Worm (Caenorhabditis elegans) whole organism, young adult: Measurements from ENCODE around the gene T22F3.10.

Experiments
- B0019.2 ChIP-seq: fragments of 200-800 bp; sonication (Bioruptor generic); conservative IDR thresholded peaks from 2 replicates; pipeline ENCODE4 v1.3.6; 2022; ENCODE audit warnings: missing genetic modification reagents, missing genetic modification characterization, missing compliant biosample characterization
- B0336.3 ChIP-seq: fragments of 200-800 bp; sonication (Bioruptor generic); IDR thresholded peaks from 2 replicates; pipeline ENCODE4 v1.3.6; 2022; ENCODE audit warnings: missing genetic modification characterization, missing compliant biosample characterization
- C17E4.6 ChIP-seq: fragments of 200-800 bp; sonication (Bioruptor generic); IDR thresholded peaks from 2 replicates; pipeline ENCODE4 v1.3.6; 2022; ENCODE audit warnings: missing genetic modification reagents, missing genetic modification characterization, missing compliant biosample characterization
- F23B12.7 ChIP-seq: sonication (generic microtip); optimal IDR thresholded peaks from 2 replicates; lab custom pipeline; 2017; ENCODE audit warnings: missing genetic modification characterization, mild to moderate bottlenecking, missing compliant biosample characterization, antibody characterized with exemption, moderate library complexity; ENCODE audit not compliant: insufficient read depth
- F33H1.4 ChIP-seq: fragments of 200-800 bp; sonication (Bioruptor generic); IDR thresholded peaks from 2 replicates; pipeline ENCODE4 v1.3.6; 2022; ENCODE audit warnings: missing genetic modification reagents, missing genetic modification characterization, missing compliant biosample characterization
- F39B2.1 ChIP-seq: fragments of 200-800 bp; sonication (Bioruptor generic); IDR thresholded peaks from 2 replicates; pipeline ENCODE4 v1.3.6; 2022; ENCODE audit warnings: missing genetic modification reagents, missing genetic modification characterization, missing compliant biosample characterization
- F49E8.2 ChIP-seq: sonication (generic microtip); optimal IDR thresholded peaks from 3 replicates; lab custom pipeline; 2017; ENCODE audit warnings: missing genetic modification characterization, mild to moderate bottlenecking, missing compliant biosample characterization, antibody characterized with exemption, moderate library complexity; ENCODE audit not compliant: insufficient read depth
- F55B11.4 ChIP-seq: sonication (generic microtip); optimal IDR thresholded peaks from 2 replicates; lab custom pipeline; 2016; ENCODE audit warnings: missing compliant biosample characterization, missing genetic modification characterization, borderline replicate concordance; ENCODE audit not compliant: insufficient read depth
- K11D2.4 ChIP-seq: fragments of 200-800 bp; sonication (Bioruptor generic); IDR thresholded peaks from 2 replicates; pipeline ENCODE4 v1.3.6; 2022; ENCODE audit warnings: missing genetic modification reagents, missing genetic modification characterization, missing compliant biosample characterization
- Y53G8AR.9 ChIP-seq: fragments of 200-800 bp; sonication (Bioruptor generic); conservative IDR thresholded peaks from 2 replicates; pipeline ENCODE4 v1.3.6; 2022; ENCODE audit warnings: missing genetic modification reagents, missing genetic modification characterization, missing compliant biosample characterization
- Y67H2A.10 ChIP-seq: fragments of 200-800 bp; sonication (Bioruptor generic); conservative IDR thresholded peaks from 2 replicates; pipeline ENCODE4 v1.3.6; 2022; ENCODE audit warnings: missing genetic modification reagents, missing genetic modification characterization, missing compliant biosample characterization
- Y79H2A.3 ChIP-seq: fragments of 200-800 bp; sonication (Bioruptor generic); conservative IDR thresholded peaks from 2 replicates; pipeline ENCODE4 v1.3.6; 2022; ENCODE audit warnings: missing genetic modification reagents, missing genetic modification characterization, missing compliant biosample characterization
- attf-6 ChIP-seq: fragments of 200-800 bp; sonication (Bioruptor generic); IDR thresholded peaks from 2 replicates; pipeline ENCODE4 v1.3.6; 2022; ENCODE audit warnings: missing genetic modification reagents, missing genetic modification characterization, missing compliant biosample characterization
- bed-2 ChIP-seq: fragments of 200-800 bp; sonication (Bioruptor generic); IDR thresholded peaks from 2 replicates; pipeline ENCODE4 v1.3.6; 2022; ENCODE audit warnings: missing genetic modification reagents, missing genetic modification characterization, missing compliant biosample characterization
- ceh-79 ChIP-seq: sonication (generic microtip); optimal IDR thresholded peaks from 2 replicates; lab custom pipeline; 2017; ENCODE audit warnings: mild to moderate bottlenecking, missing genetic modification characterization, missing compliant biosample characterization
- ceh-91 ChIP-seq: fragments of 200-800 bp; sonication (Bioruptor generic); IDR thresholded peaks from 2 replicates; pipeline ENCODE4 v1.3.6; 2022; ENCODE audit warnings: missing genetic modification reagents, missing genetic modification characterization, missing compliant biosample characterization
- die-1 ChIP-seq: sonication (generic microtip); optimal IDR thresholded peaks from 2 replicates; lab custom pipeline; 2016; ENCODE audit warnings: missing genotype, mild to moderate bottlenecking, missing genetic modification characterization, missing compliant biosample characterization
- dox-1 ChIP-seq: fragments of 200-800 bp; sonication (Bioruptor generic); IDR thresholded peaks from 2 replicates; pipeline ENCODE4 v1.3.6; 2022; ENCODE audit warnings: missing genetic modification reagents, missing genetic modification characterization, missing compliant biosample characterization
- dpff-1 ChIP-seq: sonication (generic microtip); optimal IDR thresholded peaks from 2 replicates; lab custom pipeline; 2017; ENCODE audit warnings: mild to moderate bottlenecking, missing genetic modification characterization, missing compliant biosample characterization
- dpl-1 ChIP-seq: fragments of 150-350 bp; optimal IDR thresholded peaks from 2 replicates; lab custom pipeline; 2014; ENCODE audit warnings: missing biosample characterization, missing genetic modification reagents, missing genetic modification characterization
- efl-1 ChIP-seq: fragments of 150-350 bp; optimal IDR thresholded peaks from 2 replicates; lab custom pipeline; 2014; ENCODE audit warnings: missing biosample characterization, missing genetic modification reagents, missing genetic modification characterization
- egl-18 ChIP-seq: fragments of 200-800 bp; sonication (Bioruptor generic); IDR thresholded peaks from 2 replicates; pipeline ENCODE4 v1.3.6; 2022; ENCODE audit warnings: missing genetic modification reagents, missing genetic modification characterization, missing compliant biosample characterization
- egrh-3 ChIP-seq: fragments of 200-800 bp; sonication (Bioruptor generic); IDR thresholded peaks from 2 replicates; pipeline ENCODE4 v1.3.6; 2022; ENCODE audit warnings: missing genetic modification reagents, missing genetic modification characterization, missing compliant biosample characterization
- ekl-4 ChIP-seq: fragments of 200-800 bp; sonication (Bioruptor generic); IDR thresholded peaks from 2 replicates; pipeline ENCODE4 v1.3.6; 2022; ENCODE audit warnings: missing genetic modification reagents, missing genetic modification characterization, missing compliant biosample characterization
- him-1 ChIP-seq: sonication (generic microtip); optimal IDR thresholded peaks from 2 replicates; lab custom pipeline; 2016; ENCODE audit warnings: missing genotype, missing genetic modification reagents, missing genetic modification characterization, missing compliant biosample characterization
- hlh-26 ChIP-seq: fragments of 200-800 bp; sonication (Bioruptor generic); conservative IDR thresholded peaks from 2 replicates; pipeline ENCODE4 v1.3.6; 2022; ENCODE audit warnings: missing genetic modification reagents, missing genetic modification characterization, missing compliant biosample characterization
- hmg-1.2 ChIP-seq: fragments of 200-800 bp; sonication (Bioruptor generic); IDR thresholded peaks from 2 replicates; pipeline ENCODE4 v1.3.6; 2022; ENCODE audit warnings: missing genetic modification reagents, missing genetic modification characterization, missing compliant biosample characterization
- hrde-1 ChIP-seq: sonication (generic microtip); optimal IDR thresholded peaks from 2 replicates; lab custom pipeline; 2016; ENCODE audit warnings: missing genetic modification characterization, mild to moderate bottlenecking, missing compliant biosample characterization, moderate library complexity, missing genotype, missing genetic modification reagents, borderline replicate concordance
- lin-26 ChIP-seq: fragments of 200-800 bp; sonication (Bioruptor generic); IDR thresholded peaks from 2 replicates; pipeline ENCODE4 v1.3.6; 2022; ENCODE audit warnings: missing genetic modification reagents, missing genetic modification characterization, missing compliant biosample characterization
- lir-1 ChIP-seq: fragments of 200-800 bp; sonication (Bioruptor generic); conservative IDR thresholded peaks from 2 replicates; pipeline ENCODE4 v1.3.6; 2022; ENCODE audit warnings: missing genetic modification reagents, missing genetic modification characterization, missing compliant biosample characterization
- madf-3 ChIP-seq: fragments of 200-800 bp; sonication (Bioruptor generic); IDR thresholded peaks from 2 replicates; pipeline ENCODE4 v1.3.6; 2022; ENCODE audit warnings: missing genetic modification reagents, missing genetic modification characterization, missing compliant biosample characterization
- madf-6 ChIP-seq: fragments of 200-800 bp; sonication (Bioruptor generic); IDR thresholded peaks from 2 replicates; pipeline ENCODE4 v1.3.6; 2022; ENCODE audit warnings: missing genetic modification reagents, missing genetic modification characterization, missing compliant biosample characterization
- madf-8 ChIP-seq: fragments of 200-800 bp; sonication (Bioruptor generic); conservative IDR thresholded peaks from 2 replicates; pipeline ENCODE4 v1.3.6; 2022; ENCODE audit warnings: missing genetic modification reagents, missing genetic modification characterization, missing compliant biosample characterization
- mcd-1 ChIP-seq: fragments of 200-800 bp; sonication (Bioruptor generic); IDR thresholded peaks from 2 replicates; pipeline ENCODE4 v1.3.6; 2022; ENCODE audit warnings: missing genetic modification reagents, missing genetic modification characterization, missing compliant biosample characterization
- mes-4 ChIP-seq: sonication (generic microtip); optimal IDR thresholded peaks from 2 replicates; lab custom pipeline; 2016; ENCODE audit warnings: missing genotype, missing genetic modification characterization, missing compliant biosample characterization
- nfya-1 ChIP-seq: sonication (generic microtip); optimal IDR thresholded peaks from 2 replicates; lab custom pipeline; 2017; ENCODE audit warnings: antibody characterized with exemption, missing compliant biosample characterization, missing genetic modification characterization, borderline replicate concordance; ENCODE audit not compliant: insufficient read depth
- nfyb-1 ChIP-seq: fragments of 200-800 bp; sonication (Bioruptor generic); IDR thresholded peaks from 2 replicates; pipeline ENCODE4 v1.3.6; 2022; ENCODE audit warnings: missing genetic modification reagents, missing genetic modification characterization, missing compliant biosample characterization
- nhr-120 ChIP-seq: fragments of 200-800 bp; sonication (Bioruptor generic); IDR thresholded peaks from 2 replicates; pipeline ENCODE4 v1.3.6; 2022; ENCODE audit warnings: missing genetic modification characterization, missing compliant biosample characterization
- pbrm-1 ChIP-seq: fragments of 200-800 bp; sonication (Bioruptor generic); IDR thresholded peaks from 2 replicates; pipeline ENCODE4 v1.3.6; 2022; ENCODE audit warnings: missing genetic modification reagents, missing genetic modification characterization, missing compliant biosample characterization
- pha-4 ChIP-seq: fragments of 150-350 bp; sonication (generic microtip); optimal IDR thresholded peaks from 2 replicates; lab custom pipeline; 2014; ENCODE audit warnings: missing biosample characterization, missing genetic modification reagents, missing genetic modification characterization
- snpc-1.1 ChIP-seq: sonication (generic microtip); optimal IDR thresholded peaks from 2 replicates; lab custom pipeline; 2017; ENCODE audit warnings: missing genetic modification characterization, mild to moderate bottlenecking, missing compliant biosample characterization, antibody characterized with exemption, moderate library complexity, missing genotype, missing genetic modification reagents; ENCODE audit not compliant: insufficient read depth
- snpc-3.4 ChIP-seq: sonication (generic microtip); optimal IDR thresholded peaks from 2 replicates; lab custom pipeline; 2017; ENCODE audit warnings: missing genetic modification characterization, mild to moderate bottlenecking, missing compliant biosample characterization, antibody characterized with exemption, moderate library complexity, missing genotype, missing genetic modification reagents
- tbp1 ChIP-seq: fragments of 200-800 bp; sonication (Bioruptor generic); optimal IDR thresholded peaks from 2 replicates; lab custom pipeline; 2018; ENCODE audit warnings: mild to moderate bottlenecking, missing genetic modification characterization, missing compliant biosample characterization
- unc-130 ChIP-seq: sonication (generic microtip); optimal IDR thresholded peaks from 2 replicates; lab custom pipeline; 2016; ENCODE audit warnings: missing genetic modification reagents, missing genetic modification characterization, missing compliant biosample characterization
- unc-62 ChIP-seq: fragments of 150-350 bp; optimal IDR thresholded peaks from 2 replicates; lab custom pipeline; 2014; ENCODE audit warnings: missing biosample characterization, missing genetic modification reagents, missing genetic modification characterization
- xnd-1 ChIP-seq: sonication (generic microtip); optimal IDR thresholded peaks from 2 replicates; lab custom pipeline; 2016; ENCODE audit warnings: missing genotype, missing genetic modification reagents, missing genetic modification characterization, missing compliant biosample characterization
- zim-3 ChIP-seq: sonication (generic microtip); optimal IDR thresholded peaks from 2 replicates; lab custom pipeline; 2017; ENCODE audit warnings: mild to moderate bottlenecking, missing genetic modification characterization, moderate library complexity, missing compliant biosample characterization

Gene T22F3.10

ce11 chrV:3578813-3579212 lies 32.7 kb downstream of the T22F3.10 start, which contains the start of gene pygl-1 (continued):
- TF ChIP-seq ceh-79 (tag; lab: Kevin White, UChicago) = no peak
- no peak for TF ChIP-seq hlh-26
- TF ChIP-seq snpc-3.4 (tag; lab: Kevin White, UChicago) = peak; percentile 89
- TF ChIP-seq lir-1 (GFP tag; lab: Robert Waterston, UW) = peak; percentile 71
- TF ChIP-seq ekl-4 (GFP tag; lab: Robert Waterston, UW) = peak; percentile 62; the same call in 1 of the 2 replicates
- peak; percentile 84 for TF ChIP-seq Y79H2A.3 (GFP tag; lab: Robert Waterston, UW)
- TF ChIP-seq mes-4 = no peak
- no peak for TF ChIP-seq unc-62
- peak; percentile 61 for TF ChIP-seq F49E8.2
- no peak for TF ChIP-seq zim-3 (tag; lab: Kevin White, UChicago)
- peak; percentile 12; the same call in 1 of the 2 replicates for TF ChIP-seq egrh-3 (GFP tag; lab: Robert Waterston, UW)
- peak; percentile 97 for TF ChIP-seq madf-8
- peak; percentile 96 for TF ChIP-seq B0019.2
- TF ChIP-seq C17E4.6 = peak; percentile 85
- TF ChIP-seq madf-3 = peak; percentile 90
- peak; percentile 64 for TF ChIP-seq Y53G8AR.9 (GFP tag; lab: Robert Waterston, UW)
- TF ChIP-seq dox-1 (GFP tag; lab: Robert Waterston, UW) = peak; percentile 87
- 0 out of 2 replicates have a peak, but pooled peaks have one; percentile 40 for TF ChIP-seq Y67H2A.10 (GFP tag; lab: Robert Waterston, UW)
- TF ChIP-seq dpff-1 (tag; lab: Kevin White, UChicago) = no peak
- peak; percentile 74; the same call in 1 of the 2 replicates for TF ChIP-seq pbrm-1 (GFP tag; lab: Robert Waterston, UW)
- TF ChIP-seq madf-6 (GFP tag; lab: Robert Waterston, UW) = peak; percentile 99
- 0 out of 2 replicates have a peak, but pooled peaks have one; percentile 33 for TF ChIP-seq bed-2
- peak; percentile 59 for TF ChIP-seq tbp1 (GFP tag; lab: Kevin White, UChicago)
- TF ChIP-seq F55B11.4 (tag; lab: Kevin White, UChicago) = no peak
- TF ChIP-seq K11D2.4 (GFP tag; lab: Robert Waterston, UW) = no peak
- TF ChIP-seq die-1 (tag; lab: Kevin White, UChicago) = no peak
- no peak for TF ChIP-seq F23B12.7
- no peak for TF ChIP-seq pha-4
- peak; percentile 81 for TF ChIP-seq attf-6 (GFP tag; lab: Robert Waterston, UW)
- peak; percentile 99 for TF ChIP-seq ceh-91
- TF ChIP-seq lin-26 (GFP tag; lab: Robert Waterston, UW) = no peak
- TF ChIP-seq nfyb-1 (GFP tag; lab: Robert Waterston, UW) = no peak
- TF ChIP-seq F33H1.4 (GFP tag; lab: Robert Waterston, UW) = peak; percentile 86
- TF ChIP-seq F39B2.1 = no peak
- TF ChIP-seq efl-1 (GFP tag; lab: Kevin White, UChicago) = peak; percentile 99
- peak; percentile 57 for TF ChIP-seq him-1
- no peak for TF ChIP-seq egl-18 (GFP tag; lab: Robert Waterston, UW)
- TF ChIP-seq snpc-1.1 = peak; percentile 63
- TF ChIP-seq xnd-1 (tag; lab: Kevin White, UChicago) = peak; percentile 97
- TF ChIP-seq hrde-1 = peak; percentile 71
- peak; percentile 70 for TF ChIP-seq hmg-1.2 (GFP tag; lab: Robert Waterston, UW)
- peak; percentile 73 for TF ChIP-seq mcd-1 (GFP tag; lab: Robert Waterston, UW)
- TF ChIP-seq unc-130 (GFP tag; lab: Kevin White, UChicago) = peak; percentile 95
- peak; percentile 94 for TF ChIP-seq dpl-1 (GFP tag; lab: Kevin White, UChicago)
- no peak for TF ChIP-seq nfya-1 (tag; lab: Kevin White, UChicago)
- TF ChIP-seq nhr-120 (GFP tag; lab: Robert Waterston, UW) = no peak
- TF ChIP-seq B0336.3 (GFP tag; lab: Robert Waterston, UW) = peak; percentile 84
